Fruit fly (Drosophila melanogaster): Measurements from ENCODE around the gene His3.3A.

His3.3A gene

dm6 chr2L:5059645-5060254 lies 4.9 kb downstream of the His3.3A start, which contains the start of gene Rpn11:
Gene Rpn11 (minus strand): TSS chr2L:5059790.
- peak; percentile 61 for TF ChIP-seq CG17801 (GFP tag; optimal IDR thresholded peaks at IDR 0.05; ENCODE audit: partially characterized antibody)

DNA sequence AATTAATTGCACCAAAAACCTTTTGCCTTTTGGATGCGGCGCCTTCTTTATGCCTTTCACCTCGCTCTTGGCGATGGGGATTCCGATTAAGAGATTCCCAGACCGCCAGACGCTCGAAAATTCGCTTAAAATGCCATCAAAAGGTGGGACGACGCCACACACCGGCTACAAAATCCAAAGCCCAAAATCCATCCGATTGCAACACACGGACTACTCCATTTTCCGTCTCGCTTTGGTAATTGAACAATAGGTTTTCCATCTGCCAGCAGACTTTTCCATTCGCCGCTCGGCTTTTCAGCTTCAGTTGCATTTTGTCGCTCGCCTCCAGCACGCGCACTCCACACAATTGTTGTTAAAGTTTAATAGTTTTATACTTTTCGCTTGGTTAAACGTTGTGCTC lies 5.7 kb downstream of the His3.3A start, which contains the start of gene qtc:
Gene qtc (plus strand): TSS at position 301 of the 400 bp plus-strand sequence.
- no peak for TF ChIP-seq CG17801 (GFP tag; optimal IDR thresholded peaks at IDR 0.05; ENCODE audit: partially characterized antibody)

DNA sequence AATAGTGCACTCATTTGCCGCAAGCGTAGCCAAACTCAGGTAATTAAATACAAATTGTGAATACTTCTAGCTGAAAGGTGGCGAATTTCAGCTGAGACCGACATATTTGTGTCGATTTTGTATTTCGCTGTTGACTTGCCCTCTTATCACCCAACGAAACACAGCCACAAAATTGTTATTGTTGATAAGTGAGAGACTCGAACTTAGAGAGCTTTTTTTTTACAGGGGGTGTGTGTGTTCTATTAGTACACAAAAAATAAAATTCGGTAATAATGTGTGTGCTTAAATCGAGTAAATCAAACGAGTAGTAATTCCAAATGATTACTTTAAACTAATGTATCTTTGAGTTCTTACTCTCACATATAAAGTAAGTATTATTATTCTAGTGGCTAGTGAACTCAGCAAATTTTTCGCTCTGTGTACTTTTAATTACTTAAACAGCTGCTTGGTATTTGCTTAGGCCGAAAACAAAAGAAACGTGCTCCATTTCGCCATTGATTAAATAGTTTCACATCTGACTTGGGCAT lies 6.2 kb downstream of the His3.3A start:
- no peak for TF ChIP-seq CG17801 (GFP tag; optimal IDR thresholded peaks at IDR 0.05; ENCODE audit: partially characterized antibody)

DNA sequence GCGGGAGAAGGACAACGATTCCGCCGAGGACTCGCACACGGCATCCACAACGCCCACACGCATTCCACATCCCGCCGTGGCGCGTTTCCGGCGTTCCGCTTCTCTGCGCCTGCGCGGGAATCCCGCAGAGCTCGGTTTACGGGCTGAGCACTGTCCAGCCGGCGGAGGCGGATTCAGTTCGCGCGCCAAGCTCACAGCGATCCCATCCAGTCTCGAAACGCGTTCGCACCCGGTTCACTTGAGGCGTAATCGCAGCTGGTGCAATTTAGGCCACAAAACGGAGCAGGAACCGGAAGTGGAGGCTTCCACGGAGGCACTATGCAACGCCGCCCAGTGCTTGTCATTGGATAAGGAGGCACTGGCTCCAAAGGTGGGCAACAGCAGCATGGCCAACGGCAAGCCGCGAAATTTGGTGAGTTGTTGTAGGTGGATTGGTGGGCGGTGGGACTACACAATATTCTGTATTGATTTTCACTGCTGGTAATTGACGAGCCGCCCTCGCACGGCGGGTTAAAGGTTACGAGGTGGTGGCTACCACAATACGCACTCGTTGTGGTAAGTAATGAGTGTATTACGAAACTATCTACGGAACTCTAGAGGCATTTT lies 8.0 kb downstream of the His3.3A start:
- no peak for TF ChIP-seq CG17801 (GFP tag; optimal IDR thresholded peaks at IDR 0.05; ENCODE audit: partially characterized antibody)

dm6 chr2L:5063936-5064335 lies 9.1 kb downstream of the His3.3A start:
- no peak for TF ChIP-seq CG17801 (GFP tag; optimal IDR thresholded peaks at IDR 0.05; ENCODE audit: partially characterized antibody)

DNA sequence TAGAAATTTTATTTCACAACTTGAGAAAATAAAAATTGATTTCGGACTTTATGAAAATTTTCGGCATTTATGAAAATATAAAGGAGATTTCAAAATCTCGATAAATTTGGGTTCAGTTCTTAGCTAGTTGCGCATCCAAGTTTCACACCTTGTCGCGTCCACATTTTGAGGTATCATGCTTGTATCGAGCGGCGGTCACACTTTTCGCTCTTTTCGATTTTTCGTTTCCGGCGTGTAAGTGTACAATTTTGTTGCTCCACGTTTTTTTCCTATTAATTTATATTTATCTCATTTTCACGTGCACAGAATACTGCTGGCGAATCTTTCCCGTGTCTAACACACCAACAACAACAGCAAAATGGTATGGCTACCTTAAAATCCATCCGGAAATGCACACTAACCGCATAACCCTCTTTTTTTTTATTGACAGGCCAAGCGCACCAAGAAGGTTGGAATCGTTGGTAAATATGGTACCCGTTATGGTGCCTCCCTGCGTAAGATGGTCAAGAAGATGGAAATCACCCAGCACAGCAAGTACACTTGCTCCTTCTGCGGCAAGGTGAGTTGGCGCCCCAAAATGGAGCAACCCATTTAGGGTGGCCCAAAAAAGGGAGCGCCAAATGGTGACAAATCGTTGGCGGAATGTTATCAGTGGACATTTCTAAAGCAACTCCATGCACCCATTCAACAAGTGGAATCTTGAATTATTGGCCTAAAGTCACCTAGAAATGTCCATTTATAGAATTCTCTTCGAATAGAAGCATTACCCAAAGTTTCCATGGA lies 16.1 kb downstream of the His3.3A start, which contains the start of gene RpL37A:
Gene RpL37A (plus strand): TSS at position 161 of the 783 bp plus-strand sequence.
- peak; percentile 80 for TF ChIP-seq CG17801 (GFP tag; optimal IDR thresholded peaks at IDR 0.05; ENCODE audit: partially characterized antibody)

DNA sequence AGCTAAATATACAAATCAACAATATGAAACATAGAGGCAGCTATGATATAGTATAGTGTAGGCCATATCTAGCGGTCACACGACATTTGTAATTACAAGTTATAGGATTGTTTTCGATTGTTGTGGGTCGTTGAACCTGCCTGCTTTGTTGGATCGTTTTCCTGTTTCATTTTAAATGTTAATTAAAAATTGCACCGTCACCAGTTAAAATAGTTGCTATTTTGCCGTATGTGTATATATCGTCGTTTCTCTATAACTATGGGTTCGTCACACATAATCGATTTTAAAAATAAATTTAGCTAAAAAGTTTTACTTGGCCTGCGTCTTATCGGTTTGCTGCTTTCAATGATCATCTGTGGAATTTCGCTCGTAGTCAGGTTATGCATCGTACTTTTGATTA lies 17.5 kb downstream of the His3.3A start:
- no peak for TF ChIP-seq CG17801 (GFP tag; optimal IDR thresholded peaks at IDR 0.05; ENCODE audit: partially characterized antibody)

DNA sequence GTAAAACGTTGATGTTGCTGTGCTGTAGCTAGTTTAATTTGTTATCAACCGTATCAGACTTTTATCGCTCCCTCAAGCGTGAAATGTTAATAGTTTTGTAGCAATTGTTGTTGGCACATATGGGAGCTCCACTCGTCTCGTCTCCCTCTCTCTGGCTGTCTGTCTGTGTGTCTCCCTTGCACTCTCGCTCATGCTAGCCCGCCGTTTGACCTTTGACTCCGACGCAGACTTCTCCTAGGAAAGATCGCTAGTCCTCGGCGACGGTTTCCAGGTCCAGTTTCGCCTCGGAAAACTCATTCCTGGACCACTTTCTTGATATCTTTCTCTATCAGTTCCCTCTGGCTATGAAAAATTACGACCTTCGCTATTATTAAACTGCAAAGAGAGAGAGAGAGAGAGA lies 24.3 kb downstream of the His3.3A start:
- TF ChIP-seq CG17801 (GFP tag; optimal IDR thresholded peaks at IDR 0.05; ENCODE audit: partially characterized antibody), result no peak

- TF ChIP-seq CG17801 (GFP tag; optimal IDR thresholded peaks at IDR 0.05; ENCODE audit: partially characterized antibody), result no peak
Measured at dm6 chr2L:5080225-5080867, 25.5 kb downstream of the His3.3A start.

- no peak for TF ChIP-seq CG17801 (GFP tag; optimal IDR thresholded peaks at IDR 0.05; ENCODE audit: partially characterized antibody)
Measured at dm6 chr2L:5084586-5085257, 29.9 kb downstream of the His3.3A start.

DNA sequence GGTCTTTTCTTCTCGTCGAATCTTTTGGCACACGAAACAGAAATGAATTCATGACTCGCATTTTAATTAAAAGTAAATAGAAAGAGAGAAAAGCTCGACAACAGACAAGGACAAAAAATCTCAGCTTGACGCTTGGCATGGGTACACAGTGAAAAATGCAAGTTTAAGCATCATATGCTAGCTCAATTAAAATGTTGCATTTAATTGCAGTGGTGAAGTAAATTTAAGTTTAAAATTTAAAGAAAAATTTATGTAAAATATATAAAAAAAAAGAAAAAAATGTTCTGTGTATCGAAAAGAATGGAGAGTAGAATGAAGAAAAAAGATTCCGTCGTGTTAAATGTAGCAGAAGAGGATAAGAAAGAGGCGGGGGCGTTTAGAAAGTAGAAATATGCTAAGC lies 30.7 kb downstream of the His3.3A start:
- TF ChIP-seq CG17801 (GFP tag; optimal IDR thresholded peaks at IDR 0.05; ENCODE audit: partially characterized antibody), result peak; percentile 44

DNA sequence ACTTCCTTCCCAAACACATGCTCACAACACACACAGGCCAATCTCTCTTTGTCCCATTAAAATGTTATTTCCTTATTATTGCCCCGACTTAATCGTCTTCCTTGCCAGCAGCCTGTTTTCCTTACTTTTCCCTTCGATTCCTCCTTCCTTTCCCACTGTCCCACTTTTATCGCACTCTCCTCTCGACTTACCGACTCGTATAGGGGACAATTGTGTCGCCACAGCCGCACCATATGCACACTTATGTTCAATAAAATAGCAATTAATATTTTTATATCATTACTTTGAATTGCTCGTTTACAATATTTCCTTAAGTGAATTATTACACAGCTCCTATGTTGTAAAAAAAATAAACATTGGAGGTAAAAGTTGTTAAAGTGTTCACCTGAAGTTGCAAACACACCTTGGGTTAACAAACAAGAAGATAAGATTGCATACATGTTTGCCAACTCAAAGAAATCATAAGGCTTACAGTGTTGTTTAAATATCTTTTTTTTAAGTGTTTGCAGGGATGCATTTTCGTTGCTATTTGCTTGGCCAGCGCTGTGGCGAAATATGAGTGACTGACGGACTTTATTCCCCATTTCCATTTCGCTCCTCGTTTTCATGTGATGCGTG lies 32.2 kb downstream of the His3.3A start:
- peak; percentile 86 for TF ChIP-seq CG17801 (GFP tag; optimal IDR thresholded peaks at IDR 0.05; ENCODE audit: partially characterized antibody)

dm6 chr2L:5088649-5089270 lies 33.9 kb downstream of the His3.3A start:
- no peak for TF ChIP-seq CG17801 (GFP tag; optimal IDR thresholded peaks at IDR 0.05; ENCODE audit: partially characterized antibody)

DNA sequence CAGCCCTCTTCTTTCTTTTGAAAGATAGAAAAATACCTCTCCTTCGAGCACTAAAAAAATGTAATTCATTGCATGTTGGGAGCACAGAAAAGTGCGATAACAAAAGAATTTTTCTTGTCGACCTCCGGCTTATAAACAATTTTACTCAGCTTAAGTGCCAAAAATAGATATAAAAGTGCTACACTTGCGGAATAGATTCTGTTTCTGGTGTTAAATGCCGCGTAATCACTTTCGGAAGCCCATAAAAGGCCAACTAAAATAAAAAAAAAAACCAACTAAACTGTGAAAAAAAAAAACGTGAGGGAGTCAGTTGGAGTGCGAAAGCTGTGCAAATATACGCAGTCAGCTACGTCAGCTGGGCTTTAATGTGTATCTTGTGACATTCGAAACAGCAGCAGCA lies 34.8 kb downstream of the His3.3A start:
- TF ChIP-seq CG17801 (GFP tag; optimal IDR thresholded peaks at IDR 0.05; ENCODE audit: partially characterized antibody), result peak; percentile 12

Measured in ovary, adult (tissue).